Worm (Caenorhabditis elegans) whole organism, L4 larva: ENCODE data around the gene nspg-5.
A peak's percentile ranks its signal among the peaks of the same experiment; 100 is the strongest.

ENCODE experiments used
- D1046.2 ChIP-seq: fragments of 200-800 bp; sonication (Bioruptor generic); IDR thresholded peaks from 2 replicates; pipeline ENCODE4 v1.3.6; 2022; ENCODE audit warnings: missing genetic modification characterization, missing compliant biosample characterization
- F37D6.2 ChIP-seq: sonication (generic microtip); optimal IDR thresholded peaks from 2 replicates; lab custom pipeline; 2016; ENCODE audit warnings: mild to moderate bottlenecking, missing genetic modification characterization, missing compliant biosample characterization
- T20F7.1 ChIP-seq: fragments of 200-800 bp; sonication (Bioruptor generic); optimal IDR thresholded peaks from 2 replicates; lab custom pipeline; 2018; ENCODE audit warnings: mild to moderate bottlenecking, missing genetic modification characterization, missing compliant biosample characterization
- Y48G9A.11 ChIP-seq: fragments of 200-800 bp; sonication (Bioruptor generic); IDR thresholded peaks from 2 replicates; pipeline ENCODE4 v1.3.6; 2022; ENCODE audit warnings: missing genetic modification reagents, missing genetic modification characterization, missing compliant biosample characterization
- ZK546.5 ChIP-seq, 2 experiments: sonication (generic microtip); optimal IDR thresholded peaks; 2 replicates each; lab custom pipeline; 2017; ENCODE audit warnings: missing biosample characterization in 2 of 2, missing genetic modification characterization in 2 of 2
- aly-2 ChIP-seq: sonication (generic microtip); optimal IDR thresholded peaks from 2 replicates; lab custom pipeline; 2018; ENCODE audit warnings: missing biosample characterization, missing genetic modification characterization
- ama-1 ChIP-seq: fragments of 150-350 bp; optimal IDR thresholded peaks from 2 replicates; lab custom pipeline; 2014; ENCODE audit warnings: inconsistent platforms, mixed read lengths
- attf-4 ChIP-seq: sonication (generic microtip); optimal IDR thresholded peaks from 3 replicates; lab custom pipeline; 2017; ENCODE audit warnings: missing biosample characterization, missing genetic modification characterization
- ceh-44 ChIP-seq: fragments of 200-800 bp; sonication (Bioruptor generic); IDR thresholded peaks from 2 replicates; pipeline ENCODE4 v1.3.6; 2022; ENCODE audit warnings: missing genetic modification reagents, missing genetic modification characterization, missing compliant biosample characterization
- ces-1 ChIP-seq: fragments of 150-350 bp; sonication (generic microtip); optimal IDR thresholded peaks from 4 replicates; lab custom pipeline; 2014; ENCODE audit warnings: missing biosample characterization, missing genetic modification reagents, missing genetic modification characterization
- daf-12 ChIP-seq: fragments of 150-350 bp; optimal IDR thresholded peaks from 2 replicates; lab custom pipeline; 2014; ENCODE audit warnings: missing biosample characterization, missing genetic modification reagents, missing genetic modification characterization
- dmd-8 ChIP-seq: fragments of 200-800 bp; sonication (Bioruptor generic); IDR thresholded peaks from 2 replicates; pipeline ENCODE4 v1.3.6; 2022; ENCODE audit warnings: missing genetic modification characterization, missing compliant biosample characterization
- dmd-9 ChIP-seq: fragments of 200-800 bp; sonication (Bioruptor generic); IDR thresholded peaks from 2 replicates; pipeline ENCODE4 v1.3.6; 2022; ENCODE audit warnings: missing genetic modification reagents, missing genetic modification characterization, missing compliant biosample characterization
- dve-1 ChIP-seq: sonication (generic microtip); optimal IDR thresholded peaks from 2 replicates; lab custom pipeline; 2017; ENCODE audit warnings: antibody characterized with exemption, mild to moderate bottlenecking, missing genetic modification characterization, missing compliant biosample characterization; ENCODE audit not compliant: insufficient read depth
- egl-27 ChIP-seq: sonication (generic microtip); optimal IDR thresholded peaks from 3 replicates; lab custom pipeline; 2017; ENCODE audit warnings: missing biosample characterization, missing genetic modification reagents, missing genetic modification characterization
- egl-43 ChIP-seq: fragments of 200-800 bp; sonication (Bioruptor generic); IDR thresholded peaks from 2 replicates; pipeline ENCODE4 v1.3.6; 2022; ENCODE audit warnings: missing genetic modification reagents, missing genetic modification characterization, missing compliant biosample characterization
- gei-8 ChIP-seq: fragments of 200-800 bp; sonication (Bioruptor generic); optimal IDR thresholded peaks from 2 replicates; lab custom pipeline; 2018; ENCODE audit warnings: mild to moderate bottlenecking, missing genetic modification characterization, missing compliant biosample characterization
- hlh-11 ChIP-seq: fragments of 200-800 bp; sonication (Bioruptor generic); optimal IDR thresholded peaks from 2 replicates; lab custom pipeline; 2018; ENCODE audit warnings: mild to moderate bottlenecking, missing genetic modification characterization, missing compliant biosample characterization
- lim-7 ChIP-seq: fragments of 200-800 bp; sonication (Bioruptor generic); IDR thresholded peaks from 2 replicates; pipeline ENCODE4 v1.3.6; 2022; ENCODE audit warnings: missing genetic modification characterization, missing compliant biosample characterization
- lin-1 ChIP-seq: fragments of 200-800 bp; sonication (Bioruptor generic); IDR thresholded peaks from 2 replicates; pipeline ENCODE4 v1.3.6; 2022; ENCODE audit warnings: missing genetic modification reagents, missing genetic modification characterization, missing compliant biosample characterization
- lin-15B ChIP-seq: fragments of 150-350 bp; sonication (generic microtip); optimal IDR thresholded peaks from 3 replicates; lab custom pipeline; 2014; ENCODE audit warnings: missing biosample characterization, missing genetic modification characterization
- lin-38 ChIP-seq: fragments of 200-800 bp; sonication (Bioruptor generic); IDR thresholded peaks from 2 replicates; pipeline ENCODE4 v1.3.6; 2022; ENCODE audit warnings: missing genetic modification reagents, missing genetic modification characterization, missing compliant biosample characterization
- lsy-2 ChIP-seq, 2 experiments: fragments of 150-350 bp in 1 of 2; sonication (generic microtip) in 1 of 2; optimal IDR thresholded peaks; 2 replicates each; lab custom pipeline; 2014 to 2017; ENCODE audit warnings: missing biosample characterization in 2 of 2, missing genetic modification characterization in 2 of 2
- madf-9 ChIP-seq: fragments of 200-800 bp; sonication (Bioruptor generic); conservative IDR thresholded peaks from 2 replicates; pipeline ENCODE4 v1.3.6; 2022; ENCODE audit warnings: missing genetic modification reagents, missing genetic modification characterization, missing compliant biosample characterization
- mdt-29 ChIP-seq: fragments of 200-800 bp; sonication (Bioruptor generic); IDR thresholded peaks from 2 replicates; pipeline ENCODE4 v1.3.6; 2022; ENCODE audit warnings: missing genetic modification reagents, missing genetic modification characterization, missing compliant biosample characterization
- mep-1 ChIP-seq: fragments of 150-350 bp; sonication (generic microtip); optimal IDR thresholded peaks from 3 replicates; lab custom pipeline; 2014; ENCODE audit warnings: missing biosample characterization, missing genetic modification characterization
- nhr-10 ChIP-seq: fragments of 150-350 bp; optimal IDR thresholded peaks from 2 replicates; lab custom pipeline; 2014; ENCODE audit warnings: missing biosample characterization, missing genetic modification characterization
- nhr-111 ChIP-seq: fragments of 200-800 bp; sonication (Bioruptor generic); optimal IDR thresholded peaks from 2 replicates; lab custom pipeline; 2018; ENCODE audit warnings: mild to moderate bottlenecking, missing genetic modification characterization, missing compliant biosample characterization
- nhr-237 ChIP-seq: sonication (generic microtip); optimal IDR thresholded peaks from 2 replicates; lab custom pipeline; 2017; ENCODE audit warnings: missing biosample characterization, missing genetic modification characterization
- nhr-25 ChIP-seq: sonication (generic microtip); optimal IDR thresholded peaks from 2 replicates; lab custom pipeline; 2017; ENCODE audit warnings: missing genetic modification characterization, mild to moderate bottlenecking, missing compliant biosample characterization, antibody characterized with exemption, moderate library complexity, borderline replicate concordance; ENCODE audit not compliant: insufficient read depth
- nhr-42 ChIP-seq: fragments of 200-800 bp; sonication (Bioruptor generic); IDR thresholded peaks from 2 replicates; pipeline ENCODE4 v1.3.6; 2022; ENCODE audit warnings: missing genetic modification characterization, missing compliant biosample characterization
- nhr-6 ChIP-seq: fragments of 150-350 bp; optimal IDR thresholded peaks from 2 replicates; lab custom pipeline; 2014; ENCODE audit warnings: missing biosample characterization, missing genetic modification characterization
- nhr-77 ChIP-seq: fragments of 150-350 bp; optimal IDR thresholded peaks from 2 replicates; lab custom pipeline; 2014; ENCODE audit warnings: missing biosample characterization, missing genetic modification characterization
- pha-4 ChIP-seq, 2 experiments: fragments of 150-350 bp in 1 of 2; fragments of 200-800 bp in 1 of 2; sonication (Bioruptor generic) in 1 of 2; IDR thresholded peaks in 1 of 2; optimal IDR thresholded peaks in 1 of 2; 2 replicates each; pipeline versions ENCODE4 v1.3.6 to Lab custom; 2014 to 2022; ENCODE audit warnings: missing genetic modification characterization in 2 of 2, missing genetic modification reagents in 2 of 2, missing biosample characterization in 1 of 2, missing compliant biosample characterization in 1 of 2
- php-3 ChIP-seq: fragments of 200-800 bp; sonication (Bioruptor generic); IDR thresholded peaks from 2 replicates; pipeline ENCODE4 v1.3.6; 2022; ENCODE audit warnings: missing genetic modification reagents, missing genetic modification characterization, missing compliant biosample characterization
- rbr-2 ChIP-seq: sonication (generic microtip); optimal IDR thresholded peaks from 2 replicates; lab custom pipeline; 2016; ENCODE audit warnings: missing genotype, missing genetic modification characterization, missing compliant biosample characterization
- saeg-2 ChIP-seq: fragments of 200-800 bp; sonication (Bioruptor generic); IDR thresholded peaks from 2 replicates; pipeline ENCODE4 v1.3.6; 2022; ENCODE audit warnings: missing genetic modification reagents, missing genetic modification characterization, missing compliant biosample characterization
- sdz-12 ChIP-seq: fragments of 200-800 bp; sonication (Bioruptor generic); optimal IDR thresholded peaks from 2 replicates; lab custom pipeline; 2018; ENCODE audit warnings: mild to moderate bottlenecking, missing genetic modification characterization, missing compliant biosample characterization
- set-16 ChIP-seq: fragments of 200-800 bp; sonication (Bioruptor generic); IDR thresholded peaks from 2 replicates; pipeline ENCODE4 v1.3.6; 2022; ENCODE audit warnings: missing genetic modification reagents, missing genetic modification characterization, missing compliant biosample characterization
- spr-1 ChIP-seq: sonication (generic microtip); optimal IDR thresholded peaks from 2 replicates; lab custom pipeline; 2016; ENCODE audit warnings: mild to moderate bottlenecking, missing genetic modification characterization, missing compliant biosample characterization
- spr-3 ChIP-seq: fragments of 200-800 bp; sonication (Bioruptor generic); optimal IDR thresholded peaks from 2 replicates; lab custom pipeline; 2018; ENCODE audit warnings: mild to moderate bottlenecking, missing genetic modification characterization, missing compliant biosample characterization
- tag-97 ChIP-seq: fragments of 200-800 bp; sonication (Bioruptor generic); IDR thresholded peaks from 2 replicates; pipeline ENCODE4 v1.3.6; 2022; ENCODE audit warnings: missing genetic modification characterization, missing compliant biosample characterization
- unc-39 ChIP-seq: sonication (generic microtip); optimal IDR thresholded peaks from 2 replicates; lab custom pipeline; 2017; ENCODE audit warnings: missing biosample characterization, missing genetic modification characterization
- vab-7 ChIP-seq: fragments of 200-800 bp; sonication (Bioruptor generic); IDR thresholded peaks from 2 replicates; pipeline ENCODE4 v1.3.6; 2022; ENCODE audit warnings: missing genetic modification reagents, missing genetic modification characterization, missing compliant biosample characterization
- zfp-2 ChIP-seq: sonication (generic microtip); optimal IDR thresholded peaks from 2 replicates; lab custom pipeline; 2016; ENCODE audit warnings: mild to moderate bottlenecking, missing genetic modification characterization, missing compliant biosample characterization
- zip-11 ChIP-seq: fragments of 200-800 bp; sonication (Bioruptor generic); IDR thresholded peaks from 2 replicates; pipeline ENCODE4 v1.3.6; 2022; ENCODE audit warnings: missing genetic modification characterization, missing compliant biosample characterization
- zip-2 ChIP-seq: fragments of 150-350 bp; optimal IDR thresholded peaks from 2 replicates; lab custom pipeline; 2014; ENCODE audit warnings: missing biosample characterization, missing genetic modification characterization

The nspg-5 gene

DNA sequence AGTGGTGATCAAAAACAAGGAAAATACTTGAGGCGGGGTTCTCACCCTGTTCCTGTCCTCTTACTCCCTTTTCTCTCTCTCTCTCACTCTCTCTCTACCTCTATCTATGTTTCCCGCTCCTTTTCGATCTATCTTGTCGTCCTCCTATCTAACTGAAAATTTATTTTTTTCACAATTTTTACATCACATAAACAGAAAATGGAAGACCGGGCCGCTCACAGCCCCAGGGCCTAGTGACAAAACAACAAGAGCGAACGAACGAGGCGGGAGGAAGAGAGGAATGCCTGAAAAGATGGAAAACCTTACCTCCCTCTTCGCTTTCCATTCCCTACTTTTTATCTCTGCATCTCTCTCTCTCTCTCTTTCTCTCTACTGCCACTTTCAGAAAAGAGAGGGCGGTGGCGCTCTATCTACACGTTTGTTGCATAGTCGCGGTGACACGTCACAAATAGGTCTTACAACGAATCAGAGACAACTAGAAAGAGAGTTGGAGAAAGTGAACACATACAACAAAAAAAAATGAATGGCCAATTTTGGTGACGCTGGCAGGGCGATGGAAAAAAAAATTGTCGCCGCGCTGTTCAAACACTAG is 10.9 kb upstream of the nspg-5 start (continued):
- no peak for TF ChIP-seq spr-3 (GFP tag; lab: Kevin White, UChicago)
- TF ChIP-seq ama-1 (lab: Kevin White, UChicago), result peak; percentile 1
- no peak for TF ChIP-seq attf-4 (tag; lab: Kevin White, UChicago)
- TF ChIP-seq vab-7 (GFP tag; lab: Robert Waterston, UW), result no peak
- TF ChIP-seq lin-1, result no peak
- TF ChIP-seq ZK546.5 (tag; optimal IDR thresholded peaks at IDR 0.05; lab: Kevin White, UChicago), result no peak
- TF ChIP-seq nhr-111 (GFP tag; lab: Kevin White, UChicago), result no peak
- no peak for TF ChIP-seq dmd-8 (GFP tag; lab: Robert Waterston, UW)
- TF ChIP-seq php-3 (GFP tag; lab: Robert Waterston, UW), result 0 out of 2 replicates have a peak, but pooled peaks have one; percentile 13
- no peak for TF ChIP-seq nhr-6 (tag; lab: Kevin White, UChicago)
- peak; percentile 44 for TF ChIP-seq mep-1 (tag; lab: Kevin White, UChicago)

DNA sequence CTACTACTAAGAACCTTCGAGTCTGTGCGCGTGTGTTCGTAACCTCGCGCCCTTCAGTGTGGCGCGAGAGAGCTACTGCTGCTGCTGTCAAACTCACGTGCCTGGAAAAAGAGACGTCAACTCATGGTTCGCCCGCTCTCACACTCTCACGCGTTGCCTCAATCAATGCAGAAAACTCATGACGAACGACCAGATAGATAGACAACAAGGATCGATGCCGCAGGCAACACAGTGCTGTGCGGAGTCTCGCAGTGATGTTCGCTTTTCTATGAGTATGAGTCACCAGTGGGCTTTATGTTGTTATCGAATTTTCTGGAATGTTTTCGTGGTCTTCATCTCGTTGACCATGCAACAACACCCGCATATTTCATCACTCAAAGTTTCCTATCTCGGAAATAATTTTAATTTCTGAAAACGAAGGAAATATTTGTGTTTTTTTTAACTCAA is 10.2 kb upstream of the nspg-5 start:
- TF ChIP-seq set-16 (GFP tag; lab: Robert Waterston, UW) (peak; percentile 93), lim-7 (0 out of 2 replicates have a peak, but pooled peaks have one; percentile 15), lin-1 (peak; percentile 74; the same call in 1 of the 2 replicates), spr-1 (peak; percentile 34), mdt-29 (GFP tag; lab: Robert Waterston, UW) (peak; percentile 99), zip-2 (tag; lab: Kevin White, UChicago) (no peak), spr-3 (GFP tag; lab: Kevin White, UChicago) (peak; percentile 3), tag-97 (GFP tag; lab: Robert Waterston, UW) (no peak), rbr-2 (tag; lab: Kevin White, UChicago) (peak; percentile 82), zip-11 (GFP tag; lab: Robert Waterston, UW) (no peak), sdz-12 (GFP tag; lab: Kevin White, UChicago) (no peak), D1046.2 (GFP tag; lab: Robert Waterston, UW) (0 out of 2 replicates have a peak, but pooled peaks have one; percentile 29), nhr-25 (tag; lab: Kevin White, UChicago) (no peak), ces-1 (GFP tag; lab: Kevin White, UChicago) (peak; percentile 8), unc-39 (tag; lab: Kevin White, UChicago) (no peak), Y48G9A.11 (GFP tag; lab: Robert Waterston, UW) (no peak), gei-8 (GFP tag; lab: Kevin White, UChicago) (peak; percentile 52), nhr-42 (0 out of 2 replicates have a peak, but pooled peaks have one; percentile 63), nhr-77 (tag; lab: Kevin White, UChicago) (peak; percentile 43), saeg-2 (GFP tag; lab: Robert Waterston, UW) (no peak), F37D6.2 (tag; lab: Kevin White, UChicago) (peak; percentile 58), lin-15B (tag; lab: Kevin White, UChicago) (no peak), dmd-9 (GFP tag; lab: Robert Waterston, UW) (no peak), pha-4 (GFP tag; IDR thresholded peaks at IDR 0.05; lab: Robert Waterston, UW) (peak; percentile 78; the same call in 1 of the 2 replicates), pha-4 (tag; optimal IDR thresholded peaks at IDR 0.05; lab: Kevin White, UChicago) (no peak), dve-1 (tag; lab: Kevin White, UChicago) (peak; percentile 90), egl-27 (tag; lab: Kevin White, UChicago) (no peak), egl-43 (GFP tag; lab: Robert Waterston, UW) (peak; percentile 68; the same call in 1 of the 2 replicates), aly-2 (tag; lab: Kevin White, UChicago) (no peak), nhr-237 (tag; lab: Kevin White, UChicago) (no peak), hlh-11 (tag; lab: Kevin White, UChicago) (peak; percentile 95), zfp-2 (tag; lab: Kevin White, UChicago) (no peak), attf-4 (tag; lab: Kevin White, UChicago) (no peak), madf-9 (GFP tag; lab: Robert Waterston, UW) (peak; percentile 54; the same call in 1 of the 2 replicates), nhr-10 (peak; percentile 90), ama-1 (lab: Kevin White, UChicago) (no peak), T20F7.1 (GFP tag; lab: Kevin White, UChicago) (peak; percentile 63), daf-12 (tag; lab: Kevin White, UChicago) (no peak), ceh-44 (GFP tag; lab: Robert Waterston, UW) (no peak), lin-38 (GFP tag; lab: Robert Waterston, UW) (peak; percentile 40), lsy-2 (tag; optimal IDR thresholded peaks at IDR 0.05; lab: Kevin White, UChicago) (peak; percentile 82 to 84)
